Worm (Caenorhabditis elegans) whole organism, young adult: ENCODE results near the gene sto-3.

Source experiments
- F22D6.2 ChIP-seq: sonication (generic microtip); optimal IDR thresholded peaks from 2 replicates; lab custom pipeline; 2016; ENCODE audit warnings: mild to moderate bottlenecking, missing genetic modification characterization, missing compliant biosample characterization
- F23B12.7 ChIP-seq: sonication (generic microtip); optimal IDR thresholded peaks from 2 replicates; lab custom pipeline; 2017; ENCODE audit warnings: missing genetic modification characterization, mild to moderate bottlenecking, missing compliant biosample characterization, antibody characterized with exemption, moderate library complexity; ENCODE audit not compliant: insufficient read depth
- F49E8.2 ChIP-seq: sonication (generic microtip); optimal IDR thresholded peaks from 3 replicates; lab custom pipeline; 2017; ENCODE audit warnings: missing genetic modification characterization, mild to moderate bottlenecking, missing compliant biosample characterization, antibody characterized with exemption, moderate library complexity; ENCODE audit not compliant: insufficient read depth
- F55B11.4 ChIP-seq: sonication (generic microtip); optimal IDR thresholded peaks from 2 replicates; lab custom pipeline; 2016; ENCODE audit warnings: missing compliant biosample characterization, missing genetic modification characterization, borderline replicate concordance; ENCODE audit not compliant: insufficient read depth
- F57C9.4 ChIP-seq: sonication (generic microtip); optimal IDR thresholded peaks from 2 replicates; lab custom pipeline; 2017; ENCODE audit warnings: mild to moderate bottlenecking, missing genetic modification characterization, missing compliant biosample characterization
- T26A5.8 ChIP-seq: sonication (generic microtip); optimal IDR thresholded peaks from 2 replicates; lab custom pipeline; 2016; ENCODE audit warnings: missing genetic modification characterization, missing compliant biosample characterization
- Y67H2A.10 ChIP-seq: fragments of 200-800 bp; sonication (Bioruptor generic); conservative IDR thresholded peaks from 2 replicates; pipeline ENCODE4 v1.3.6; 2022; ENCODE audit warnings: missing genetic modification reagents, missing genetic modification characterization, missing compliant biosample characterization
- Y95B8A.8 ChIP-seq: fragments of 200-800 bp; sonication (Bioruptor generic); IDR thresholded peaks from 2 replicates; pipeline ENCODE4 v1.3.6; 2022; ENCODE audit warnings: missing genetic modification reagents, missing genetic modification characterization, missing compliant biosample characterization
- ZK185.1 ChIP-seq: sonication (generic microtip); optimal IDR thresholded peaks from 2 replicates; lab custom pipeline; 2016; ENCODE audit warnings: mild to moderate bottlenecking, missing genetic modification characterization, missing compliant biosample characterization; ENCODE audit not compliant: poor library complexity, severe bottlenecking
- aptf-3 ChIP-seq: fragments of 200-800 bp; sonication (Bioruptor generic); IDR thresholded peaks from 2 replicates; pipeline ENCODE4 v1.3.6; 2022; ENCODE audit warnings: missing genetic modification characterization, missing compliant biosample characterization
- attf-3 ChIP-seq: fragments of 200-800 bp; sonication (Bioruptor generic); conservative IDR thresholded peaks from 2 replicates; pipeline ENCODE4 v1.3.6; 2022; ENCODE audit warnings: missing genetic modification reagents, missing genetic modification characterization, missing compliant biosample characterization
- attf-5 ChIP-seq: fragments of 200-800 bp; sonication (Bioruptor generic); optimal IDR thresholded peaks from 2 replicates; lab custom pipeline; 2018; ENCODE audit warnings: mild to moderate bottlenecking, missing genetic modification characterization, missing compliant biosample characterization
- attf-6 ChIP-seq: fragments of 200-800 bp; sonication (Bioruptor generic); IDR thresholded peaks from 2 replicates; pipeline ENCODE4 v1.3.6; 2022; ENCODE audit warnings: missing genetic modification reagents, missing genetic modification characterization, missing compliant biosample characterization
- bed-1 ChIP-seq: fragments of 200-800 bp; sonication (Bioruptor generic); IDR thresholded peaks from 2 replicates; pipeline ENCODE4 v1.3.6; 2022; ENCODE audit warnings: missing genetic modification reagents, missing genetic modification characterization, missing compliant biosample characterization
- cebp-2 ChIP-seq: fragments of 200-800 bp; sonication (Bioruptor generic); IDR thresholded peaks from 2 replicates; pipeline ENCODE4 v1.3.6; 2022; ENCODE audit warnings: missing genetic modification characterization, missing compliant biosample characterization
- chd-7 ChIP-seq: sonication (generic microtip); optimal IDR thresholded peaks from 2 replicates; lab custom pipeline; 2016; ENCODE audit warnings: mild to moderate bottlenecking, missing genetic modification characterization, moderate library complexity, missing compliant biosample characterization
- die-1 ChIP-seq: sonication (generic microtip); optimal IDR thresholded peaks from 2 replicates; lab custom pipeline; 2016; ENCODE audit warnings: missing genotype, mild to moderate bottlenecking, missing genetic modification characterization, missing compliant biosample characterization
- ekl-4 ChIP-seq: fragments of 200-800 bp; sonication (Bioruptor generic); IDR thresholded peaks from 2 replicates; pipeline ENCODE4 v1.3.6; 2022; ENCODE audit warnings: missing genetic modification reagents, missing genetic modification characterization, missing compliant biosample characterization
- hrde-1 ChIP-seq: sonication (generic microtip); optimal IDR thresholded peaks from 2 replicates; lab custom pipeline; 2016; ENCODE audit warnings: missing genetic modification characterization, mild to moderate bottlenecking, missing compliant biosample characterization, moderate library complexity, missing genotype, missing genetic modification reagents, borderline replicate concordance
- lag-1 ChIP-seq: fragments of 200-800 bp; sonication (Bioruptor generic); IDR thresholded peaks from 2 replicates; pipeline ENCODE4 v1.3.6; 2022; ENCODE audit warnings: missing genetic modification reagents, missing genetic modification characterization, missing compliant biosample characterization
- let-526 ChIP-seq: fragments of 200-800 bp; sonication (Bioruptor generic); IDR thresholded peaks from 2 replicates; pipeline ENCODE4 v1.3.6; 2022; ENCODE audit warnings: missing genetic modification reagents, missing genetic modification characterization, missing compliant biosample characterization
- let-607 ChIP-seq, 2 experiments: fragments of 200-800 bp in 1 of 2; sonication (Bioruptor generic) in 1 of 2; sonication (generic microtip) in 1 of 2; optimal IDR thresholded peaks; 2 replicates each; lab custom pipeline; 2016 to 2018; ENCODE audit warnings: mild to moderate bottlenecking in 2 of 2, missing compliant biosample characterization in 2 of 2, missing genetic modification characterization in 2 of 2, moderate library complexity in 2 of 2, missing genotype in 1 of 2
- lin-35 ChIP-seq, 3 experiments: fragments of 150-350 bp in 2 of 3; sonication (generic microtip) in 1 of 3; optimal IDR thresholded peaks; 2 replicates each; lab custom pipeline; 2014 to 2018; ENCODE audit warnings: missing biosample characterization in 3 of 3, missing genetic modification characterization in 3 of 3, missing genetic modification reagents in 3 of 3
- lin-40 ChIP-seq: sonication (generic microtip); optimal IDR thresholded peaks from 2 replicates; lab custom pipeline; 2016; ENCODE audit warnings: missing genetic modification characterization, mild to moderate bottlenecking, missing compliant biosample characterization, missing genotype, missing genetic modification reagents
- lin-54 ChIP-seq: fragments of 200-800 bp; sonication (Bioruptor generic); optimal IDR thresholded peaks from 2 replicates; lab custom pipeline; 2018; ENCODE audit warnings: mild to moderate bottlenecking, missing genetic modification characterization, missing compliant biosample characterization
- mxl-1 ChIP-seq: sonication (generic microtip); optimal IDR thresholded peaks from 2 replicates; lab custom pipeline; 2016; ENCODE audit warnings: missing genetic modification characterization, missing compliant biosample characterization
- nhr-120 ChIP-seq: fragments of 200-800 bp; sonication (Bioruptor generic); IDR thresholded peaks from 2 replicates; pipeline ENCODE4 v1.3.6; 2022; ENCODE audit warnings: missing genetic modification characterization, missing compliant biosample characterization
- nhr-179 ChIP-seq: sonication (generic microtip); optimal IDR thresholded peaks from 2 replicates; lab custom pipeline; 2016; ENCODE audit warnings: mild to moderate bottlenecking, missing genetic modification characterization, missing compliant biosample characterization
- nhr-27 ChIP-seq: fragments of 200-800 bp; sonication (Bioruptor generic); optimal IDR thresholded peaks from 2 replicates; lab custom pipeline; 2018; ENCODE audit warnings: mild to moderate bottlenecking, missing genetic modification characterization, moderate library complexity, missing compliant biosample characterization
- rec-8 ChIP-seq, 2 experiments: sonication (generic microtip); optimal IDR thresholded peaks; 2 replicates each; lab custom pipeline; 2016; ENCODE audit warnings: mild to moderate bottlenecking in 2 of 2, missing genetic modification characterization in 2 of 2, missing genetic modification reagents in 2 of 2, missing genotype in 2 of 2, missing biosample characterization in 1 of 2, missing compliant biosample characterization in 1 of 2, moderate library complexity in 1 of 2
- repo-1 ChIP-seq: sonication (generic microtip); optimal IDR thresholded peaks from 2 replicates; lab custom pipeline; 2017; ENCODE audit warnings: mild to moderate bottlenecking, missing genetic modification characterization, missing compliant biosample characterization
- snpc-3.4 ChIP-seq: sonication (generic microtip); optimal IDR thresholded peaks from 2 replicates; lab custom pipeline; 2017; ENCODE audit warnings: missing genetic modification characterization, mild to moderate bottlenecking, missing compliant biosample characterization, antibody characterized with exemption, moderate library complexity, missing genotype, missing genetic modification reagents
- snpc-4 ChIP-seq, 5 experiments: fragments of 150-350 bp in 1 of 5; sonication (generic microtip) in 4 of 5; optimal IDR thresholded peaks; 2 replicates each; lab custom pipeline; 2014 to 2018; ENCODE audit warnings: missing genetic modification characterization in 5 of 5, missing biosample characterization in 3 of 5, antibody characterized with exemption in 2 of 5, mild to moderate bottlenecking in 2 of 5, missing compliant biosample characterization in 2 of 5, missing genotype in 2 of 5, moderate library complexity in 2 of 5, missing genetic modification reagents in 1 of 5
- sptf-2 ChIP-seq: fragments of 200-800 bp; sonication (Bioruptor generic); optimal IDR thresholded peaks from 2 replicates; lab custom pipeline; 2018; ENCODE audit warnings: mild to moderate bottlenecking, missing genetic modification characterization, missing compliant biosample characterization
- tbx-9 ChIP-seq: sonication (generic microtip); optimal IDR thresholded peaks from 2 replicates; lab custom pipeline; 2016; ENCODE audit warnings: borderline replicate concordance, missing genetic modification characterization, inconsistent platforms, missing compliant biosample characterization
- xnd-1 ChIP-seq: sonication (generic microtip); optimal IDR thresholded peaks from 2 replicates; lab custom pipeline; 2016; ENCODE audit warnings: missing genotype, missing genetic modification reagents, missing genetic modification characterization, missing compliant biosample characterization
- ztf-22 ChIP-seq: fragments of 200-800 bp; sonication (Bioruptor generic); optimal IDR thresholded peaks from 2 replicates; lab custom pipeline; 2018; ENCODE audit warnings: mild to moderate bottlenecking, missing genetic modification characterization, moderate library complexity, missing compliant biosample characterization

The sto-3 gene

ce11 chrX:11641562-11641961 lies 19.7 kb upstream of the sto-3 start:
- TF ChIP-seq lin-40 (tag; lab: Kevin White, UChicago) (no peak), xnd-1 (tag; lab: Kevin White, UChicago) (no peak), attf-5 (GFP tag; lab: Kevin White, UChicago) (no peak), ZK185.1 (no peak), snpc-4 (GFP tag; optimal IDR thresholded peaks at IDR 0.05; lab: Kevin White, UChicago) (no peak), snpc-4 (tag; optimal IDR thresholded peaks at IDR 0.05; lab: Kevin White, UChicago) (no peak), bed-1 (no peak), attf-3 (GFP tag; lab: Robert Waterston, UW) (no peak), let-526 (GFP tag; lab: Robert Waterston, UW) (no peak), nhr-179 (tag; lab: Kevin White, UChicago) (no peak), let-607 (tag; optimal IDR thresholded peaks at IDR 0.05; lab: Kevin White, UChicago) (no peak), snpc-3.4 (no peak), Y95B8A.8 (GFP tag; lab: Robert Waterston, UW) (no peak), T26A5.8 (tag; lab: Kevin White, UChicago) (no peak), F55B11.4 (tag; lab: Kevin White, UChicago) (no peak), ekl-4 (no peak), cebp-2 (GFP tag; lab: Robert Waterston, UW) (no peak), rec-8 (tag; optimal IDR thresholded peaks at IDR 0.05; lab: Kevin White, UChicago) (no peak), sptf-2 (GFP tag; lab: Kevin White, UChicago) (no peak), nhr-120 (GFP tag; lab: Robert Waterston, UW) (no peak)

- no peak for TF ChIP-seq nhr-27 (tag; lab: Kevin White, UChicago)
- TF ChIP-seq lin-54 (GFP tag; lab: Kevin White, UChicago) = no peak
- TF ChIP-seq F55B11.4 (tag; lab: Kevin White, UChicago) = no peak
- TF ChIP-seq tbx-9 (tag; lab: Kevin White, UChicago) = no peak
- no peak for TF ChIP-seq ztf-22
- no peak for TF ChIP-seq attf-6 (GFP tag; lab: Robert Waterston, UW)
- no peak for TF ChIP-seq aptf-3 (GFP tag; lab: Robert Waterston, UW)
- TF ChIP-seq F57C9.4 (tag; lab: Kevin White, UChicago) = no peak
- TF ChIP-seq F49E8.2 (tag; lab: Kevin White, UChicago) = no peak
These were observed 18.6 kb upstream of the sto-3 start for ce11 chrX:11640463-11640995.

- TF ChIP-seq die-1 (tag; lab: Kevin White, UChicago) = no peak
- no peak for TF ChIP-seq Y67H2A.10 (GFP tag; lab: Robert Waterston, UW)
- no peak for TF ChIP-seq chd-7 (tag; lab: Kevin White, UChicago)
- no peak for TF ChIP-seq lin-35 (GFP tag; optimal IDR thresholded peaks at IDR 0.05; lab: Kevin White, UChicago)
- TF ChIP-seq hrde-1 (tag; lab: Kevin White, UChicago) = no peak
- TF ChIP-seq mxl-1 (tag; lab: Kevin White, UChicago) = no peak
- TF ChIP-seq repo-1 (tag; lab: Kevin White, UChicago) = no peak
- TF ChIP-seq lag-1 (GFP tag; lab: Robert Waterston, UW) = no peak
- TF ChIP-seq xnd-1 (tag; lab: Kevin White, UChicago) = no peak
- TF ChIP-seq F23B12.7 = no peak
- no peak for TF ChIP-seq F22D6.2 (tag; lab: Kevin White, UChicago)
These were observed 17.1 kb upstream of the sto-3 start for ce11 chrX:11638987-11639386.
